Fruit fly (Drosophila melanogaster) whole organism, wandering third instar larva: ENCODE results near the gene Akap200.
A peak's percentile ranks its signal among the peaks of the same experiment; 100 is the strongest.

Experiments used
- Abd-B ChIP-seq: fragments of >200 bp; optimal IDR thresholded peaks from 2 replicates; lab custom pipeline; 2017; ENCODE audit warnings: missing biosample characterization, missing genetic modification characterization
- CG32264 ChIP-seq: fragments of 200-800 bp; sonication (Bioruptor generic); optimal IDR thresholded peaks from 2 replicates; lab custom pipeline; 2016; ENCODE audit warnings: missing biosample characterization, missing genetic modification characterization
- CG9705 ChIP-seq: fragments of 200-800 bp; sonication (Bioruptor generic); optimal IDR thresholded peaks from 2 replicates; lab custom pipeline; 2018; ENCODE audit warnings: missing biosample characterization, mild to moderate bottlenecking, missing genetic modification characterization
- CrebA ChIP-seq: fragments of 200-800 bp; sonication (Bioruptor generic); optimal IDR thresholded peaks from 2 replicates; lab custom pipeline; 2016; ENCODE audit warnings: missing biosample characterization, mild to moderate bottlenecking, missing genetic modification characterization, borderline replicate concordance
- Dfd ChIP-seq: fragments of >200 bp; optimal IDR thresholded peaks from 2 replicates; lab custom pipeline; 2017; ENCODE audit warnings: missing biosample characterization, missing genetic modification characterization
- Dif ChIP-seq: fragments of 200-275, 200-300 bp; sonication (Bioruptor generic); optimal IDR thresholded peaks from 2 replicates; lab custom pipeline; 2018; ENCODE audit warnings: missing biosample characterization, missing genetic modification characterization; ENCODE audit not compliant: partially characterized antibody
- GATAd ChIP-seq: sonication (Bioruptor generic); optimal IDR thresholded peaks from 2 replicates; lab custom pipeline; 2016; ENCODE audit warnings: missing biosample characterization, missing genetic modification characterization
- HLH106 ChIP-seq: fragments of 200-800 bp; optimal IDR thresholded peaks from 3 replicates; lab custom pipeline; 2019; ENCODE audit warnings: missing biosample characterization, mild to moderate bottlenecking, missing genetic modification characterization, moderate library complexity
- Hnf4 ChIP-seq: fragments of 200-800 bp; sonication (Bioruptor generic); optimal IDR thresholded peaks from 2 replicates; lab custom pipeline; 2016; ENCODE audit warnings: missing biosample characterization, mild to moderate bottlenecking, missing genetic modification characterization
- Hr78 ChIP-seq: fragments of >200 bp; optimal IDR thresholded peaks from 2 replicates; lab custom pipeline; 2017; ENCODE audit warnings: missing biosample characterization, missing genetic modification characterization
- Hr83 ChIP-seq: fragments of 200-300 bp; sonication (Bioruptor generic); optimal IDR thresholded peaks from 2 replicates; lab custom pipeline; 2016; ENCODE audit warnings: missing biosample characterization, mild to moderate bottlenecking, missing genetic modification characterization, moderate library complexity; ENCODE audit not compliant: poor library complexity, severe bottlenecking
- Jra ChIP-seq: sonication (Bioruptor generic); optimal IDR thresholded peaks from 2 replicates; lab custom pipeline; 2016; ENCODE audit warnings: missing biosample characterization, missing genetic modification characterization
- Mio ChIP-seq: sonication (Bioruptor generic); optimal IDR thresholded peaks from 2 replicates; lab custom pipeline; 2016; ENCODE audit warnings: missing biosample characterization, missing genetic modification characterization
- Myc ChIP-seq: fragments of >200 bp; optimal IDR thresholded peaks from 2 replicates; lab custom pipeline; 2017
- N ChIP-seq: fragments of >200 bp; optimal IDR thresholded peaks from 2 replicates; lab custom pipeline; 2018; ENCODE audit warnings: missing biosample characterization, missing external identifiers, missing genetic modification characterization
- OdsH ChIP-seq: fragments of 200-800 bp; sonication (Bioruptor generic); optimal IDR thresholded peaks from 2 replicates; lab custom pipeline; 2016; ENCODE audit warnings: missing biosample characterization, mild to moderate bottlenecking, missing genetic modification characterization
- Rel ChIP-seq, 2 experiments: fragments of 200-800 bp; sonication (Bioruptor generic) in 1 of 2; optimal IDR thresholded peaks; 2 replicates in 1 of 2; 3 replicates in 1 of 2; lab custom pipeline; 2016 to 2019; ENCODE audit warnings: mild to moderate bottlenecking in 2 of 2, missing biosample characterization in 2 of 2, missing genetic modification characterization in 2 of 2, moderate library complexity in 1 of 2
- Sp1 ChIP-seq: fragments of 200-800 bp; sonication (Bioruptor generic); optimal IDR thresholded peaks from 3 replicates; lab custom pipeline; 2019; ENCODE audit warnings: missing biosample characterization, mild to moderate bottlenecking, missing genetic modification characterization, moderate library complexity
- Vsx2 ChIP-seq: fragments of 200-300, 225-300 bp; sonication (Bioruptor generic); optimal IDR thresholded peaks from 2 replicates; lab custom pipeline; 2018; ENCODE audit warnings: missing biosample characterization, missing genetic modification characterization; ENCODE audit not compliant: partially characterized antibody
- br ChIP-seq: fragments of 200-800 bp; sonication (Bioruptor generic); optimal IDR thresholded peaks from 2 replicates; lab custom pipeline; 2016; ENCODE audit warnings: missing biosample characterization, missing genetic modification characterization
- brk ChIP-seq: fragments of 200-800 bp; sonication (Bioruptor generic); optimal IDR thresholded peaks from 2 replicates; lab custom pipeline; 2016; ENCODE audit warnings: missing biosample characterization, mild to moderate bottlenecking, missing genetic modification characterization
- dl ChIP-seq, 2 experiments: fragments of 175-275, 200-275 bp in 1 of 2; fragments of 200-275 bp in 1 of 2; sonication (Bioruptor generic); optimal IDR thresholded peaks; lab custom pipeline; 2018; ENCODE audit warnings: mild to moderate bottlenecking in 2 of 2, missing biosample characterization in 2 of 2, missing genetic modification characterization in 2 of 2, moderate library complexity in 2 of 2; ENCODE audit not compliant: partially characterized antibody in 2 of 2, insufficient read depth in 1 of 2
- dmrt93B ChIP-seq: fragments of 200-800 bp; sonication (Bioruptor generic); optimal IDR thresholded peaks from 2 replicates; lab custom pipeline; 2018; ENCODE audit warnings: missing biosample characterization, mild to moderate bottlenecking, missing genetic modification characterization
- dsf ChIP-seq: sonication (Bioruptor generic); optimal IDR thresholded peaks from 2 replicates; lab custom pipeline; 2016; ENCODE audit warnings: missing biosample characterization, missing genetic modification characterization, borderline replicate concordance
- ey ChIP-seq: fragments of 200-800 bp; sonication (Bioruptor generic); optimal IDR thresholded peaks from 2 replicates; lab custom pipeline; 2016; ENCODE audit warnings: missing biosample characterization, missing genetic modification characterization
- foxo ChIP-seq, 2 experiments: fragments of 200-800 bp; sonication (Bioruptor generic); optimal IDR thresholded peaks; 2 replicates in 1 of 2; 3 replicates in 1 of 2; lab custom pipeline; 2016 to 2017; ENCODE audit warnings: missing biosample characterization in 2 of 2, missing genetic modification characterization in 2 of 2
- fru ChIP-seq: fragments of 200-800 bp; sonication (Bioruptor generic); optimal IDR thresholded peaks from 3 replicates; lab custom pipeline; 2016; ENCODE audit warnings: missing biosample characterization, mild to moderate bottlenecking, missing genetic modification characterization
- h ChIP-seq: fragments of 200-800 bp; sonication (Bioruptor generic); optimal IDR thresholded peaks from 3 replicates; lab custom pipeline; 2016; ENCODE audit warnings: missing biosample characterization, mild to moderate bottlenecking, missing genetic modification characterization
- jim ChIP-seq: fragments of 175-275, 200-325 bp; sonication (Bioruptor generic); optimal IDR thresholded peaks from 2 replicates; lab custom pipeline; 2016; ENCODE audit warnings: missing biosample characterization, mild to moderate bottlenecking, missing genetic modification characterization
- lola ChIP-seq: fragments of >200 bp; optimal IDR thresholded peaks from 2 replicates; lab custom pipeline; 2017; ENCODE audit warnings: missing biosample characterization, missing genetic modification characterization
- pan ChIP-seq: fragments of >200 bp; optimal IDR thresholded peaks from 2 replicates; lab custom pipeline; 2017
- psq ChIP-seq: fragments of 200-800 bp; sonication (Bioruptor generic); optimal IDR thresholded peaks from 3 replicates; lab custom pipeline; 2017; ENCODE audit warnings: missing biosample characterization, mild to moderate bottlenecking, missing genetic modification characterization, moderate library complexity
- rgr ChIP-seq: fragments of 200-800 bp; sonication (Bioruptor generic); optimal IDR thresholded peaks from 3 replicates; lab custom pipeline; 2016; ENCODE audit warnings: missing biosample characterization, mild to moderate bottlenecking, missing genetic modification characterization
- sage ChIP-seq: fragments of 200-800 bp; sonication (Bioruptor generic); optimal IDR thresholded peaks from 2 replicates; lab custom pipeline; 2016; ENCODE audit warnings: missing biosample characterization, mild to moderate bottlenecking, missing genetic modification characterization
- sv ChIP-seq: fragments of 200-800 bp; sonication (Bioruptor generic); optimal IDR thresholded peaks from 3 replicates; lab custom pipeline; 2016; ENCODE audit warnings: missing biosample characterization, missing genetic modification characterization
- tai ChIP-seq: sonication (Bioruptor generic); optimal IDR thresholded peaks from 2 replicates; lab custom pipeline; 2016; ENCODE audit warnings: missing biosample characterization, missing genetic modification characterization
- usp ChIP-seq: fragments of >200 bp; optimal IDR thresholded peaks from 2 replicates; lab custom pipeline; 2017; ENCODE audit warnings: missing biosample characterization, missing genetic modification characterization
- woc ChIP-seq: sonication (Bioruptor generic); optimal IDR thresholded peaks from 2 replicates; lab custom pipeline; 2016; ENCODE audit warnings: missing biosample characterization, mild to moderate bottlenecking, missing genetic modification characterization

The Akap200 gene

dm6 chr2L:8381508-8382036, 33.9 kb upstream of the Akap200 start, which contains the start of gene AlaRS:
TSS of gene AlaRS (minus strand) at chr2L:8381764.
- TF ChIP-seq CrebA (GFP tag; lab: Kevin White, UChicago) (no peak), br (peak; percentile 42), Hr83 (GFP tag; lab: Kevin White, UChicago) (no peak), Hr78 (GFP tag; lab: Kevin White, UChicago) (no peak), pan (no peak), psq (GFP tag; lab: Kevin White, UChicago) (peak; percentile 52), rgr (peak; percentile 69), Mio (GFP tag; lab: Kevin White, UChicago) (no peak), Dif (GFP tag; lab: Kevin White, UChicago) (no peak), h (peak; percentile 76), brk (GFP tag; lab: Kevin White, UChicago) (peak; percentile 65), woc (GFP tag; lab: Kevin White, UChicago) (peak; percentile 57), CG9705 (GFP tag; lab: Kevin White, UChicago) (peak; percentile 40), Myc (no peak), fru (GFP tag; lab: Kevin White, UChicago) (peak; percentile 63), CG32264 (GFP tag; lab: Kevin White, UChicago) (no peak), dsf (GFP tag; lab: Kevin White, UChicago) (peak; percentile 15), HLH106 (tag; lab: Kevin White, UChicago) (peak; percentile 53), foxo (GFP tag; optimal IDR thresholded peaks at IDR 0.05; lab: Kevin White, UChicago) (peak in 1 of 2 experiments; percentile 66), dl (GFP tag; optimal IDR thresholded peaks at IDR 0.05; lab: Kevin White, UChicago; ENCODE audit: insufficient read depth in 1 of 2, partially characterized antibody in 2 of 2) (no peak), Vsx2 (GFP tag; lab: Kevin White, UChicago) (no peak), usp (GFP tag; lab: Kevin White, UChicago) (no peak), N (GFP tag; lab: Kevin White, UChicago) (no peak), GATAd (GFP tag; lab: Kevin White, UChicago) (no peak), Hnf4 (GFP tag; lab: Kevin White, UChicago) (peak; percentile 76), Rel (GFP tag; optimal IDR thresholded peaks at IDR 0.05; lab: Kevin White, UChicago) (no peak), Rel (tag; optimal IDR thresholded peaks at IDR 0.05; lab: Kevin White, UChicago) (peak; percentile 24), sv (GFP tag; lab: Kevin White, UChicago) (peak; percentile 30), sage (GFP tag; lab: Kevin White, UChicago) (peak; percentile 70), lola (no peak), jim (no peak), Dfd (GFP tag; lab: Kevin White, UChicago) (no peak), Sp1 (GFP tag; lab: Kevin White, UChicago) (peak; percentile 56), dmrt93B (GFP tag; lab: Kevin White, UChicago) (no peak), Abd-B (GFP tag; lab: Kevin White, UChicago) (no peak), Jra (GFP tag; lab: Kevin White, UChicago) (peak; percentile 31), ey (GFP tag; lab: Kevin White, UChicago) (peak; percentile 42), OdsH (GFP tag; lab: Kevin White, UChicago) (peak; percentile 57), tai (GFP tag; lab: Kevin White, UChicago) (no peak)

dm6 chr2L:8382646-8383045, 32.8 kb upstream of the Akap200 start, which contains the start of the genes CG13392 and Rcd4:
TSS of gene CG13392 (minus strand) at chr2L:8382807.
TSS of gene Rcd4 (plus strand) at chr2L:8382861.
- no peak for TF ChIP-seq Rel (GFP tag; optimal IDR thresholded peaks at IDR 0.05; lab: Kevin White, UChicago)
- peak; percentile 76 for TF ChIP-seq Rel (tag; optimal IDR thresholded peaks at IDR 0.05; lab: Kevin White, UChicago)
- no peak for TF ChIP-seq GATAd (GFP tag; lab: Kevin White, UChicago)
- TF ChIP-seq h, result peak; percentile 87
- no peak for TF ChIP-seq pan
- peak; percentile 74 for TF ChIP-seq OdsH (GFP tag; lab: Kevin White, UChicago)
- TF ChIP-seq Sp1 (GFP tag; lab: Kevin White, UChicago), result peak; percentile 64
- TF ChIP-seq CG32264 (GFP tag; lab: Kevin White, UChicago), result peak; percentile 49
- peak; percentile 68 for TF ChIP-seq HLH106 (tag; lab: Kevin White, UChicago)
- TF ChIP-seq Dif (GFP tag; lab: Kevin White, UChicago), result no peak
- TF ChIP-seq ey (GFP tag; lab: Kevin White, UChicago), result peak; percentile 73
- TF ChIP-seq CG9705 (GFP tag; lab: Kevin White, UChicago), result peak; percentile 37
- TF ChIP-seq N (GFP tag; lab: Kevin White, UChicago), result no peak
- TF ChIP-seq Vsx2 (GFP tag; lab: Kevin White, UChicago), result no peak
- TF ChIP-seq Jra (GFP tag; lab: Kevin White, UChicago), result peak; percentile 83
- peak; percentile 84 for TF ChIP-seq brk (GFP tag; lab: Kevin White, UChicago)
- no peak for TF ChIP-seq Hr78 (GFP tag; lab: Kevin White, UChicago)
- TF ChIP-seq Myc, result peak; percentile 46
- peak; percentile 30 for TF ChIP-seq dsf (GFP tag; lab: Kevin White, UChicago)
- TF ChIP-seq psq (GFP tag; lab: Kevin White, UChicago), result peak; percentile 70
- no peak for TF ChIP-seq Dfd (GFP tag; lab: Kevin White, UChicago)
- peak; percentile 85 for TF ChIP-seq br
- peak; percentile 23 for TF ChIP-seq Mio (GFP tag; lab: Kevin White, UChicago)
- TF ChIP-seq dmrt93B (GFP tag; lab: Kevin White, UChicago), result peak; percentile 26
- TF ChIP-seq sage (GFP tag; lab: Kevin White, UChicago), result peak; percentile 46
- no peak for TF ChIP-seq tai (GFP tag; lab: Kevin White, UChicago)
- no peak for TF ChIP-seq lola
- peak; percentile 92 for TF ChIP-seq Hnf4 (GFP tag; lab: Kevin White, UChicago)
- TF ChIP-seq Hr83 (GFP tag; lab: Kevin White, UChicago), result peak; percentile 94
- TF ChIP-seq rgr, result peak; percentile 90
- no peak for TF ChIP-seq CrebA (GFP tag; lab: Kevin White, UChicago)
- peak; percentile 90 for TF ChIP-seq fru (GFP tag; lab: Kevin White, UChicago)
- TF ChIP-seq usp (GFP tag; lab: Kevin White, UChicago), result no peak
- TF ChIP-seq Abd-B (GFP tag; lab: Kevin White, UChicago), result no peak
- peak; percentile 71 for TF ChIP-seq sv (GFP tag; lab: Kevin White, UChicago)
- TF ChIP-seq dl (GFP tag; optimal IDR thresholded peaks at IDR 0.05; lab: Kevin White, UChicago; ENCODE audit: insufficient read depth in 1 of 2, partially characterized antibody in 2 of 2), result no peak
- TF ChIP-seq jim, result peak; percentile 36
- peak; percentile 45 for TF ChIP-seq woc (GFP tag; lab: Kevin White, UChicago)
- peak; percentile 24 to 88 for TF ChIP-seq foxo (GFP tag; optimal IDR thresholded peaks at IDR 0.05; lab: Kevin White, UChicago)
